Fruit fly (Drosophila melanogaster): ENCODE results near the gene CG4743.
A peak's percentile ranks its signal among the peaks of the same experiment; 100 is the strongest.

The CG4743 gene

dm6 chr3R:25662358-25662757 lies 18.0 kb downstream of the CG4743 start (continued):
- TF ChIP-seq Eip74EF (GFP tag; optimal IDR thresholded peaks at IDR 0.05) (no peak), CG32767 (GFP tag; IDR thresholded peaks at IDR 0.05) (no peak), zen2 (GFP tag; IDR thresholded peaks at IDR 0.05; ENCODE audit: partially characterized antibody) (no peak), CG13287 (GFP tag; IDR thresholded peaks at IDR 0.05; ENCODE audit: partially characterized antibody) (no peak), CG6689 (GFP tag; IDR thresholded peaks at IDR 0.05) (no peak), Lhr (GFP tag; optimal IDR thresholded peaks at IDR 0.05) (no peak), cad (GFP tag; optimal IDR thresholded peaks at IDR 0.05) (no peak), E2f1 (GFP tag; IDR thresholded peaks at IDR 0.05) (no peak), CG4820 (GFP tag; optimal IDR thresholded peaks at IDR 0.05) (no peak), tin (GFP tag; optimal IDR thresholded peaks at IDR 0.05) (no peak), chif (GFP tag; optimal IDR thresholded peaks at IDR 0.05) (peak in 1 of 2 experiments; percentile 9), prd (optimal IDR thresholded peaks at IDR 0.05) (no peak), prd (GFP tag; IDR thresholded peaks at IDR 0.05) (peak; percentile 26; the same call in 1 of the 3 replicates), CG4424 (GFP tag; optimal IDR thresholded peaks at IDR 0.05) (peak; percentile 27), ci (GFP tag; IDR thresholded peaks at IDR 0.05) (0 out of 3 replicates have a peak, but pooled peaks have one; percentile 24), otp (GFP tag; IDR thresholded peaks at IDR 0.05) (peak; percentile 14; the same call in 1 of the 3 replicates), dan (GFP tag; IDR thresholded peaks at IDR 0.05) (no peak), hkb (optimal IDR thresholded peaks at IDR 0.05) (no peak), hkb (GFP tag; IDR thresholded peaks at IDR 0.05) (0 out of 2 replicates have a peak, but pooled peaks have one; percentile 11), caup (GFP tag; optimal IDR thresholded peaks at IDR 0.05; ENCODE audit: severe bottlenecking) (no peak), peb (GFP tag; IDR thresholded peaks at IDR 0.05) (no peak), CG15073 (GFP tag; optimal IDR thresholded peaks at IDR 0.05) (peak; percentile 5), ara (GFP tag; IDR thresholded peaks at IDR 0.05) (no peak), fru (optimal IDR thresholded peaks at IDR 0.05) (no peak), pan (optimal IDR thresholded peaks at IDR 0.05) (no peak), pan (GFP tag; optimal IDR thresholded peaks at IDR 0.05 in 1 of 2, IDR thresholded peaks at IDR 0.05 in 1 of 2) (peak in 1 of 2 experiments; percentile 29)

dm6 chr3R:25661531-25662193 lies 18.7 kb downstream of the CG4743 start, which contains the start of gene RASSF8:
Gene RASSF8 (plus strand): TSS chr3R:25661795.
- TF ChIP-seq CG3163 (GFP tag; optimal IDR thresholded peaks at IDR 0.05), result no peak
- TF ChIP-seq CG5953 (GFP tag; IDR thresholded peaks at IDR 0.05), result no peak
- no peak for TF ChIP-seq Adf1 (GFP tag; IDR thresholded peaks at IDR 0.05)
- TF ChIP-seq CG7745 (tag; optimal IDR thresholded peaks at IDR 0.05), result no peak
- no peak for TF ChIP-seq pnt (GFP tag; optimal IDR thresholded peaks at IDR 0.05)
- TF ChIP-seq HmgZ (tag; optimal IDR thresholded peaks at IDR 0.05), result peak; percentile 48
- no peak for TF ChIP-seq CG12236 (GFP tag; optimal IDR thresholded peaks at IDR 0.05)
- no peak for TF ChIP-seq CG34376 (GFP tag; optimal IDR thresholded peaks at IDR 0.05)
- no peak for TF ChIP-seq Tbp (GFP tag; optimal IDR thresholded peaks at IDR 0.05)
- no peak for TF ChIP-seq CG4282 (GFP tag; optimal IDR thresholded peaks at IDR 0.05)
- TF ChIP-seq Max (GFP tag; optimal IDR thresholded peaks at IDR 0.05), result no peak
- TF ChIP-seq CG3407 (GFP tag; optimal IDR thresholded peaks at IDR 0.05), result no peak
- TF ChIP-seq CG7271 (tag; optimal IDR thresholded peaks at IDR 0.05), result no peak
- no peak for TF ChIP-seq CG9876 (GFP tag; optimal IDR thresholded peaks at IDR 0.05)
- TF ChIP-seq CG17568 (GFP tag; optimal IDR thresholded peaks at IDR 0.05), result no peak
- no peak for TF ChIP-seq CG12071 (GFP tag; optimal IDR thresholded peaks at IDR 0.05)
- peak; percentile 46 for TF ChIP-seq CG32532 (GFP tag; IDR thresholded peaks at IDR 0.05)
- TF ChIP-seq CG8478 (optimal IDR thresholded peaks at IDR 0.05), result no peak
- no peak for TF ChIP-seq ab (GFP tag; optimal IDR thresholded peaks at IDR 0.05)
- TF ChIP-seq CG3838 (GFP tag; optimal IDR thresholded peaks at IDR 0.05), result no peak
- TF ChIP-seq h (optimal IDR thresholded peaks at IDR 0.05), result no peak
- TF ChIP-seq HLH54F (GFP tag; optimal IDR thresholded peaks at IDR 0.05), result peak; percentile 60
- TF ChIP-seq Doc3 (GFP tag; IDR thresholded peaks at IDR 0.05; ENCODE audit: partially characterized antibody), result peak; percentile 52; the same call in 1 of the 3 replicates
- no peak for TF ChIP-seq Chrac-16 (GFP tag; optimal IDR thresholded peaks at IDR 0.05)
- TF ChIP-seq fd96Cb (tag; optimal IDR thresholded peaks at IDR 0.05), result peak; percentile 14
- no peak for TF ChIP-seq CrebB (tag; optimal IDR thresholded peaks at IDR 0.05)
- TF ChIP-seq Gug (GFP tag; IDR thresholded peaks at IDR 0.05), result peak; percentile 26; the same call in 1 of the 4 replicates

Data from whole organism, embryonic.